Worm (Caenorhabditis elegans) whole organism, young adult: Measurements from ENCODE around the gene btb-20.

Experiments used
- B0019.2 ChIP-seq: fragments of 200-800 bp; sonication (Bioruptor generic); conservative IDR thresholded peaks from 2 replicates; pipeline ENCODE4 v1.3.6; 2022; ENCODE audit warnings: missing genetic modification reagents, missing genetic modification characterization, missing compliant biosample characterization
- B0336.3 ChIP-seq: fragments of 200-800 bp; sonication (Bioruptor generic); IDR thresholded peaks from 2 replicates; pipeline ENCODE4 v1.3.6; 2022; ENCODE audit warnings: missing genetic modification characterization, missing compliant biosample characterization
- C06A6.2 ChIP-seq: fragments of 200-800 bp; sonication (Bioruptor generic); conservative IDR thresholded peaks from 2 replicates; pipeline ENCODE4 v1.3.6; 2022; ENCODE audit warnings: missing genetic modification characterization, missing compliant biosample characterization
- D2030.7 ChIP-seq: fragments of 200-800 bp; sonication (Bioruptor generic); IDR thresholded peaks from 2 replicates; pipeline ENCODE4 v1.3.6; 2022; ENCODE audit warnings: missing genetic modification reagents, missing genetic modification characterization, missing compliant biosample characterization
- F10E7.11 ChIP-seq: sonication (generic microtip); optimal IDR thresholded peaks from 2 replicates; lab custom pipeline; 2017; ENCODE audit warnings: mild to moderate bottlenecking, missing genetic modification characterization, moderate library complexity, missing compliant biosample characterization
- F23B12.7 ChIP-seq: sonication (generic microtip); optimal IDR thresholded peaks from 2 replicates; lab custom pipeline; 2017; ENCODE audit warnings: missing genetic modification characterization, mild to moderate bottlenecking, missing compliant biosample characterization, antibody characterized with exemption, moderate library complexity; ENCODE audit not compliant: insufficient read depth
- K11D2.4 ChIP-seq: fragments of 200-800 bp; sonication (Bioruptor generic); IDR thresholded peaks from 2 replicates; pipeline ENCODE4 v1.3.6; 2022; ENCODE audit warnings: missing genetic modification reagents, missing genetic modification characterization, missing compliant biosample characterization
- Y95B8A.8 ChIP-seq: fragments of 200-800 bp; sonication (Bioruptor generic); IDR thresholded peaks from 2 replicates; pipeline ENCODE4 v1.3.6; 2022; ENCODE audit warnings: missing genetic modification reagents, missing genetic modification characterization, missing compliant biosample characterization
- attf-5 ChIP-seq: fragments of 200-800 bp; sonication (Bioruptor generic); optimal IDR thresholded peaks from 2 replicates; lab custom pipeline; 2018; ENCODE audit warnings: mild to moderate bottlenecking, missing genetic modification characterization, missing compliant biosample characterization
- bed-1 ChIP-seq: fragments of 200-800 bp; sonication (Bioruptor generic); IDR thresholded peaks from 2 replicates; pipeline ENCODE4 v1.3.6; 2022; ENCODE audit warnings: missing genetic modification reagents, missing genetic modification characterization, missing compliant biosample characterization
- bed-2 ChIP-seq: fragments of 200-800 bp; sonication (Bioruptor generic); IDR thresholded peaks from 2 replicates; pipeline ENCODE4 v1.3.6; 2022; ENCODE audit warnings: missing genetic modification reagents, missing genetic modification characterization, missing compliant biosample characterization
- cebp-2 ChIP-seq: fragments of 200-800 bp; sonication (Bioruptor generic); IDR thresholded peaks from 2 replicates; pipeline ENCODE4 v1.3.6; 2022; ENCODE audit warnings: missing genetic modification characterization, missing compliant biosample characterization
- ceh-40 ChIP-seq: fragments of 200-800 bp; sonication (Bioruptor generic); IDR thresholded peaks from 2 replicates; pipeline ENCODE4 v1.3.6; 2022; ENCODE audit warnings: missing genetic modification characterization, missing compliant biosample characterization
- ceh-58 ChIP-seq: fragments of 200-800 bp; sonication (Bioruptor generic); IDR thresholded peaks from 2 replicates; pipeline ENCODE4 v1.3.6; 2022; ENCODE audit warnings: missing genetic modification characterization, missing compliant biosample characterization
- die-1 ChIP-seq: sonication (generic microtip); optimal IDR thresholded peaks from 2 replicates; lab custom pipeline; 2016; ENCODE audit warnings: missing genotype, mild to moderate bottlenecking, missing genetic modification characterization, missing compliant biosample characterization
- dpl-1 ChIP-seq: fragments of 150-350 bp; optimal IDR thresholded peaks from 2 replicates; lab custom pipeline; 2014; ENCODE audit warnings: missing biosample characterization, missing genetic modification reagents, missing genetic modification characterization
- efl-1 ChIP-seq: fragments of 150-350 bp; optimal IDR thresholded peaks from 2 replicates; lab custom pipeline; 2014; ENCODE audit warnings: missing biosample characterization, missing genetic modification reagents, missing genetic modification characterization
- him-1 ChIP-seq: sonication (generic microtip); optimal IDR thresholded peaks from 2 replicates; lab custom pipeline; 2016; ENCODE audit warnings: missing genotype, missing genetic modification reagents, missing genetic modification characterization, missing compliant biosample characterization
- hlh-26 ChIP-seq: fragments of 200-800 bp; sonication (Bioruptor generic); conservative IDR thresholded peaks from 2 replicates; pipeline ENCODE4 v1.3.6; 2022; ENCODE audit warnings: missing genetic modification reagents, missing genetic modification characterization, missing compliant biosample characterization
- hmg-20 ChIP-seq: fragments of 200-800 bp; sonication (Bioruptor generic); IDR thresholded peaks from 2 replicates; pipeline ENCODE4 v1.3.6; 2022; ENCODE audit warnings: missing genetic modification reagents, missing genetic modification characterization, missing compliant biosample characterization
- let-526 ChIP-seq: fragments of 200-800 bp; sonication (Bioruptor generic); IDR thresholded peaks from 2 replicates; pipeline ENCODE4 v1.3.6; 2022; ENCODE audit warnings: missing genetic modification reagents, missing genetic modification characterization, missing compliant biosample characterization
- let-607 ChIP-seq, 2 experiments: fragments of 200-800 bp in 1 of 2; sonication (Bioruptor generic) in 1 of 2; sonication (generic microtip) in 1 of 2; optimal IDR thresholded peaks; 2 replicates each; lab custom pipeline; 2016 to 2018; ENCODE audit warnings: mild to moderate bottlenecking in 2 of 2, missing compliant biosample characterization in 2 of 2, missing genetic modification characterization in 2 of 2, moderate library complexity in 2 of 2, missing genotype in 1 of 2
- lin-26 ChIP-seq: fragments of 200-800 bp; sonication (Bioruptor generic); IDR thresholded peaks from 2 replicates; pipeline ENCODE4 v1.3.6; 2022; ENCODE audit warnings: missing genetic modification reagents, missing genetic modification characterization, missing compliant biosample characterization
- lin-35 ChIP-seq, 3 experiments: fragments of 150-350 bp in 2 of 3; sonication (generic microtip) in 1 of 3; optimal IDR thresholded peaks; 2 replicates each; lab custom pipeline; 2014 to 2018; ENCODE audit warnings: missing biosample characterization in 3 of 3, missing genetic modification characterization in 3 of 3, missing genetic modification reagents in 3 of 3
- lin-40 ChIP-seq: sonication (generic microtip); optimal IDR thresholded peaks from 2 replicates; lab custom pipeline; 2016; ENCODE audit warnings: missing genetic modification characterization, mild to moderate bottlenecking, missing compliant biosample characterization, missing genotype, missing genetic modification reagents
- lir-1 ChIP-seq: fragments of 200-800 bp; sonication (Bioruptor generic); conservative IDR thresholded peaks from 2 replicates; pipeline ENCODE4 v1.3.6; 2022; ENCODE audit warnings: missing genetic modification reagents, missing genetic modification characterization, missing compliant biosample characterization
- madf-10 ChIP-seq: sonication (generic microtip); optimal IDR thresholded peaks from 2 replicates; lab custom pipeline; 2016; ENCODE audit warnings: mild to moderate bottlenecking, missing genetic modification characterization, missing compliant biosample characterization
- mes-4 ChIP-seq: sonication (generic microtip); optimal IDR thresholded peaks from 2 replicates; lab custom pipeline; 2016; ENCODE audit warnings: missing genotype, missing genetic modification characterization, missing compliant biosample characterization
- mxl-1 ChIP-seq: sonication (generic microtip); optimal IDR thresholded peaks from 2 replicates; lab custom pipeline; 2016; ENCODE audit warnings: missing genetic modification characterization, missing compliant biosample characterization
- nfya-1 ChIP-seq: sonication (generic microtip); optimal IDR thresholded peaks from 2 replicates; lab custom pipeline; 2017; ENCODE audit warnings: antibody characterized with exemption, missing compliant biosample characterization, missing genetic modification characterization, borderline replicate concordance; ENCODE audit not compliant: insufficient read depth
- nfya-2 ChIP-seq: fragments of 200-800 bp; sonication (Bioruptor generic); IDR thresholded peaks from 2 replicates; pipeline ENCODE4 v1.3.6; 2022; ENCODE audit warnings: missing genetic modification reagents, missing genetic modification characterization, missing compliant biosample characterization
- nhr-27 ChIP-seq: fragments of 200-800 bp; sonication (Bioruptor generic); optimal IDR thresholded peaks from 2 replicates; lab custom pipeline; 2018; ENCODE audit warnings: mild to moderate bottlenecking, missing genetic modification characterization, moderate library complexity, missing compliant biosample characterization
- nhr-80 ChIP-seq: sonication (generic microtip); optimal IDR thresholded peaks from 2 replicates; lab custom pipeline; 2016; ENCODE audit warnings: missing genetic modification characterization, missing compliant biosample characterization
- nhr-90 ChIP-seq: sonication (generic microtip); optimal IDR thresholded peaks from 2 replicates; lab custom pipeline; 2016; ENCODE audit warnings: missing genotype, mild to moderate bottlenecking, missing genetic modification characterization, missing compliant biosample characterization
- rec-8 ChIP-seq, 2 experiments: sonication (generic microtip); optimal IDR thresholded peaks; 2 replicates each; lab custom pipeline; 2016; ENCODE audit warnings: mild to moderate bottlenecking in 2 of 2, missing genetic modification characterization in 2 of 2, missing genetic modification reagents in 2 of 2, missing genotype in 2 of 2, missing biosample characterization in 1 of 2, missing compliant biosample characterization in 1 of 2, moderate library complexity in 1 of 2
- sdz-38 ChIP-seq: sonication (generic microtip); optimal IDR thresholded peaks from 2 replicates; lab custom pipeline; 2016; ENCODE audit warnings: missing genotype, missing genetic modification characterization, missing compliant biosample characterization
- snpc-3.4 ChIP-seq: sonication (generic microtip); optimal IDR thresholded peaks from 2 replicates; lab custom pipeline; 2017; ENCODE audit warnings: missing genetic modification characterization, mild to moderate bottlenecking, missing compliant biosample characterization, antibody characterized with exemption, moderate library complexity, missing genotype, missing genetic modification reagents
- snpc-4 ChIP-seq, 5 experiments: fragments of 150-350 bp in 1 of 5; sonication (generic microtip) in 4 of 5; optimal IDR thresholded peaks; 2 replicates each; lab custom pipeline; 2014 to 2018; ENCODE audit warnings: missing genetic modification characterization in 5 of 5, missing biosample characterization in 3 of 5, antibody characterized with exemption in 2 of 5, mild to moderate bottlenecking in 2 of 5, missing compliant biosample characterization in 2 of 5, missing genotype in 2 of 5, moderate library complexity in 2 of 5, missing genetic modification reagents in 1 of 5
- tbx-9 ChIP-seq: sonication (generic microtip); optimal IDR thresholded peaks from 2 replicates; lab custom pipeline; 2016; ENCODE audit warnings: borderline replicate concordance, missing genetic modification characterization, inconsistent platforms, missing compliant biosample characterization
- xnd-1 ChIP-seq: sonication (generic microtip); optimal IDR thresholded peaks from 2 replicates; lab custom pipeline; 2016; ENCODE audit warnings: missing genotype, missing genetic modification reagents, missing genetic modification characterization, missing compliant biosample characterization
- zfh-2 ChIP-seq: fragments of 200-800 bp; sonication (Bioruptor generic); conservative IDR thresholded peaks from 2 replicates; pipeline ENCODE4 v1.3.6; 2022; ENCODE audit warnings: missing genetic modification reagents, missing genetic modification characterization, missing compliant biosample characterization
- ztf-18 ChIP-seq: sonication (generic microtip); optimal IDR thresholded peaks from 2 replicates; lab custom pipeline; 2016; ENCODE audit warnings: missing genotype, mild to moderate bottlenecking, missing genetic modification characterization, missing compliant biosample characterization
- ztf-22 ChIP-seq: fragments of 200-800 bp; sonication (Bioruptor generic); optimal IDR thresholded peaks from 2 replicates; lab custom pipeline; 2018; ENCODE audit warnings: mild to moderate bottlenecking, missing genetic modification characterization, moderate library complexity, missing compliant biosample characterization
- ztf-26 ChIP-seq: sonication (generic microtip); optimal IDR thresholded peaks from 2 replicates; lab custom pipeline; 2017; ENCODE audit warnings: missing genetic modification characterization, missing compliant biosample characterization

The btb-20 gene

DNA sequence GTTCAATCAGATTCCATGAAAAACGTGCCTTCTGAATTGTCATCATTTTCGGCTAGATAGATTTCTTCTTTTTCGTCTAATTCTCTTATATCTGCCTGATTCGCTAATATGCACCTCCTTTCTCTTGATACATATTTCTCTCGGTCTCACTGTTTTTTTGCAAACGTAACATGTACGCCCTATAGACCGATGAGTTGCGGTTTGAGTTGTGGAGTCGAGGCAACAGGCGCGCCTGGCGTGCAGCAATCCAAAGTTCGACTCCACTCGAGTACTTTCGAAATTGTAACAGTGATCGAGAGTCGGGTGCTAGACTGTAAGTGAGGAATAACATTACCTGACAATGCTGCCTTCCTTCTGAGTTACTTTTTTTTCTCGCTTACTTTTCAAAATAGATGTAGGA, 26.5 kb downstream of the btb-20 start (continued):
- TF ChIP-seq xnd-1 (tag; lab: Kevin White, UChicago): no peak
- TF ChIP-seq nfya-2: no peak
- TF ChIP-seq hmg-20 (GFP tag; lab: Robert Waterston, UW): peak; percentile 78; the same call in 1 of the 2 replicates
- peak; percentile 87 for TF ChIP-seq ztf-18
- TF ChIP-seq cebp-2 (GFP tag; lab: Robert Waterston, UW): 0 out of 2 replicates have a peak, but pooled peaks have one; percentile 52
- TF ChIP-seq F23B12.7 (tag; lab: Kevin White, UChicago): peak; percentile 96
- peak; percentile 66 for TF ChIP-seq C06A6.2
- 0 out of 2 replicates have a peak, but pooled peaks have one; percentile 53 for TF ChIP-seq zfh-2
- TF ChIP-seq nhr-90: peak; percentile 97
- peak; percentile 85 for TF ChIP-seq ceh-40 (GFP tag; lab: Robert Waterston, UW)
- TF ChIP-seq mes-4: peak; percentile 84
- TF ChIP-seq die-1 (tag; lab: Kevin White, UChicago): peak; percentile 96
- TF ChIP-seq sdz-38: peak; percentile 8
- peak; percentile 83 for TF ChIP-seq K11D2.4 (GFP tag; lab: Robert Waterston, UW)
- TF ChIP-seq nfya-1 (tag; lab: Kevin White, UChicago): no peak
- peak; percentile 42; the same call in 1 of the 2 replicates for TF ChIP-seq B0019.2 (GFP tag; lab: Robert Waterston, UW)
- peak; percentile 14 for TF ChIP-seq dpl-1
- peak; percentile 74 for TF ChIP-seq ztf-22
- TF ChIP-seq bed-1: no peak
- TF ChIP-seq D2030.7 (GFP tag; lab: Robert Waterston, UW): peak; percentile 84
- TF ChIP-seq F10E7.11 (tag; lab: Kevin White, UChicago): peak; percentile 70
- peak; percentile 90 for TF ChIP-seq madf-10 (tag; lab: Kevin White, UChicago)
- TF ChIP-seq snpc-3.4: peak; percentile 85
- TF ChIP-seq nhr-27 (tag; lab: Kevin White, UChicago): no peak
- 0 out of 2 replicates have a peak, but pooled peaks have one; percentile 75 for TF ChIP-seq ceh-58
- TF ChIP-seq tbx-9 (tag; lab: Kevin White, UChicago): peak; percentile 59
- TF ChIP-seq lin-40: peak; percentile 83
- peak; percentile 77; the same call in 1 of the 2 replicates for TF ChIP-seq Y95B8A.8
- TF ChIP-seq mxl-1 (tag; lab: Kevin White, UChicago): peak; percentile 95
- peak; percentile 92 for TF ChIP-seq attf-5 (GFP tag; lab: Kevin White, UChicago)
- peak; percentile 67 for TF ChIP-seq lir-1 (GFP tag; lab: Robert Waterston, UW)
- no peak for TF ChIP-seq hlh-26 (GFP tag; lab: Robert Waterston, UW)

DNA sequence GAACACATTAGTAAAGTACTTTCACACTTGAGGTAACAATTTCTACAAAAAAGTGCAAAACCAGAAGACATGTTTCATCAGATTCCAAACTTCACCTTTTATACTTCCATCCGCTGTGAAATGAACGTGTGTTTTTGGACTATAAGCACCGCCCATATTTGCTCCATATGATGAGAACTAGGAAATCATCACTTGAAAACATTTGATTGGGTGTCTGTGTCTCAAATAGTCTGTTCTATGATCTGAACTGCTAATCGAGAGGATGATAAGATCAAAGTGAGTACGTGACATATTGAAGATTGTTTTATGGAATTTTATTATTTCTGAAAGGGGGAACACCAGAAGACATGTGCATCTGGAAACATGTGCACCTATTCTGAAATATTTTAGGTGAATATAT, 28.0 kb downstream of the btb-20 start:
- TF ChIP-seq hlh-26 (GFP tag; lab: Robert Waterston, UW) (no peak), lin-26 (0 out of 2 replicates have a peak, but pooled peaks have one; percentile 34)
- TF ChIP-seq, all 124 proteins: peak for 1

DNA sequence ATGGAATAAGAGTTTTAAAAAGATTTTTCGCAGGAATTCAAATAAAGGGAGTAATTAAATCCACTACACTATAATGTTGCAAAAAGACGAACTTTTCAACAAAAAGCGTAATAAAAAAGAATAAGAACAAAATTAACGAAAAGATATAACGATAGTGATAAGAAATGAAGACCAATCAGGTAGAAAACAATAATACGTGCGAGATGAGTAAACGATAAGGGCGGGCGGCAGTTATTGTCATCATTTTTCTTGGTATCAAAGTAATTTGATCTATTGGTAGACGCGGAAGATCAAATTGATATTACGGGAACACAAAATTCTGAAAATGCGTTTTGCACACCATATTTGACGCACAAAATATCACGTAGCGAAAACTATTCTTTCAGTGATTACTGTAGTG, 28.9 kb downstream of the btb-20 start:
- TF ChIP-seq tbx-9 (tag; lab: Kevin White, UChicago): no peak
- TF ChIP-seq bed-2 (GFP tag; lab: Robert Waterston, UW): no peak
- TF ChIP-seq F23B12.7 (tag; lab: Kevin White, UChicago): no peak
- no peak for TF ChIP-seq let-526 (GFP tag; lab: Robert Waterston, UW)
- TF ChIP-seq xnd-1 (tag; lab: Kevin White, UChicago): no peak
- TF ChIP-seq lin-35 (GFP tag; optimal IDR thresholded peaks at IDR 0.05; lab: Kevin White, UChicago): no peak
- TF ChIP-seq lir-1 (GFP tag; lab: Robert Waterston, UW): no peak
- no peak for TF ChIP-seq ztf-22
- TF ChIP-seq rec-8 (tag; optimal IDR thresholded peaks at IDR 0.05; lab: Kevin White, UChicago): no peak
- TF ChIP-seq snpc-4 (GFP tag; optimal IDR thresholded peaks at IDR 0.05; lab: Kevin White, UChicago): no peak
- TF ChIP-seq snpc-4 (tag; optimal IDR thresholded peaks at IDR 0.05; lab: Kevin White, UChicago): no peak
- no peak for TF ChIP-seq ztf-26
- no peak for TF ChIP-seq him-1
- TF ChIP-seq efl-1 (GFP tag; lab: Kevin White, UChicago): no peak
- no peak for TF ChIP-seq F10E7.11 (tag; lab: Kevin White, UChicago)
- TF ChIP-seq B0336.3 (GFP tag; lab: Robert Waterston, UW): no peak
- no peak for TF ChIP-seq let-607 (tag; optimal IDR thresholded peaks at IDR 0.05; lab: Kevin White, UChicago)
- no peak for TF ChIP-seq nhr-80 (tag; lab: Kevin White, UChicago)
- TF ChIP-seq, all 124 proteins: peak for 0
